Worm (Caenorhabditis elegans) whole organism, midembryonic: ENCODE data around the gene rpl-42.

Experiments used
- T22C8.4 ChIP-seq: fragments of 200-800 bp; sonication (Bioruptor generic); IDR thresholded peaks from 2 replicates; pipeline ENCODE4 v1.3.6; 2022; ENCODE audit warnings: missing genetic modification characterization, missing compliant biosample characterization
- cog-1 ChIP-seq: sonication (generic microtip); optimal IDR thresholded peaks from 2 replicates; lab custom pipeline; 2016; ENCODE audit warnings: missing genetic modification characterization, missing compliant biosample characterization
- flt-1 ChIP-seq: fragments of 200-800 bp; sonication (Bioruptor generic); IDR thresholded peaks from 2 replicates; pipeline ENCODE4 v1.3.6; 2022; ENCODE audit warnings: missing genetic modification characterization, missing compliant biosample characterization
- klf-2 ChIP-seq: fragments of 200-800 bp; sonication (Bioruptor generic); conservative IDR thresholded peaks from 2 replicates; pipeline ENCODE4 v1.3.6; 2022; ENCODE audit warnings: missing genetic modification reagents, missing genetic modification characterization, missing compliant biosample characterization
- med-1 ChIP-seq: sonication (generic microtip); optimal IDR thresholded peaks from 2 replicates; lab custom pipeline; 2017; ENCODE audit warnings: missing genetic modification characterization, mild to moderate bottlenecking, missing compliant biosample characterization, antibody characterized with exemption, missing genetic modification reagents; ENCODE audit not compliant: insufficient read depth
- ref-1 ChIP-seq: fragments of 200-800 bp; sonication (Bioruptor generic); conservative IDR thresholded peaks from 2 replicates; pipeline ENCODE4 v1.3.6; 2022; ENCODE audit warnings: missing genetic modification reagents, missing genetic modification characterization, missing compliant biosample characterization
- tab-1 ChIP-seq: fragments of 200-800 bp; sonication (Bioruptor generic); IDR thresholded peaks from 2 replicates; pipeline ENCODE4 v1.3.6; 2022; ENCODE audit warnings: missing genetic modification characterization, missing compliant biosample characterization
- ztf-23 ChIP-seq: fragments of 200-800 bp; sonication (Bioruptor generic); IDR thresholded peaks from 2 replicates; pipeline ENCODE4 v1.3.6; 2022; ENCODE audit warnings: missing genetic modification reagents, missing genetic modification characterization, missing compliant biosample characterization
- ztf-29 ChIP-seq: fragments of 200-800 bp; sonication (Bioruptor generic); IDR thresholded peaks from 2 replicates; pipeline ENCODE4 v1.3.6; 2022; ENCODE audit warnings: missing genetic modification reagents, missing genetic modification characterization, missing compliant biosample characterization

Gene rpl-42

DNA sequence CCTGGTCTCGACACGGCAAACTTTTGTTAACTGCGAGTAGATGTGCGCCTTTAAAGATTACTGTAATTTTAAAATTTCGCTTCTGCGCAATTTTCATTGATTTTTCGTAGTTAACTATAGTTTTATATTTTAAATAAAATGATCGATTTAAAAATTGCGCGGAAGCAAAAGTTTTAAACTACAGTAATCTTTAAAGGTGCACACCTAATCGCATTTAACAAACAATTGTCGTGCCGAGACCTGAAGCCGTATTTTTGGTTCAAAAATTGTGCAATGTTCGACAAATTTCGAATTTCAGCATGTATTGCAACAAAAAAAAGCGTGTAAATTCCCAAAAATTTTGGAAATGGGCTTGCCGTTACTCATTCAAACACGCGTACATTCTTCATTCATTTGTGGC is 1.9 kb downstream of the rpl-42 start:
- TF ChIP-seq ref-1 (GFP tag; lab: Robert Waterston, UW) = no peak
- TF ChIP-seq klf-2 (GFP tag; lab: Robert Waterston, UW) = no peak
- no peak for TF ChIP-seq cog-1 (tag; lab: Kevin White, UChicago)

- no peak for TF ChIP-seq flt-1 (GFP tag; lab: Robert Waterston, UW)
- no peak for TF ChIP-seq ref-1 (GFP tag; lab: Robert Waterston, UW)
- no peak for TF ChIP-seq ztf-29 (GFP tag; lab: Robert Waterston, UW)
- TF ChIP-seq ztf-23 (GFP tag; lab: Robert Waterston, UW) = no peak
- no peak for TF ChIP-seq klf-2 (GFP tag; lab: Robert Waterston, UW)
- no peak for TF ChIP-seq tab-1 (GFP tag; lab: Robert Waterston, UW)
- no peak for TF ChIP-seq T22C8.4 (GFP tag; lab: Robert Waterston, UW)
- no peak for TF ChIP-seq med-1 (GFP tag; lab: Kevin White, UChicago)
- TF ChIP-seq cog-1 (tag; lab: Kevin White, UChicago) = no peak
Observed at ce11 chrII:11096233-11096632, 3.7 kb downstream of the rpl-42 start, which contains the start of gene nbs-1. TSS of gene nbs-1 (minus strand) at chrII:11096478.

ce11 chrII:11097154-11097887 is 4.8 kb downstream of the rpl-42 start, which contains the start of the genes rpl-36.A and nuo-1:
TSS of gene rpl-36.A (minus strand) at chrII:11097204.
TSS of gene nuo-1 (plus strand) at chrII:11097837.
- TF ChIP-seq flt-1 (GFP tag; lab: Robert Waterston, UW) (no peak), med-1 (GFP tag; lab: Kevin White, UChicago) (no peak), cog-1 (tag; lab: Kevin White, UChicago) (no peak), ztf-29 (GFP tag; lab: Robert Waterston, UW) (no peak), klf-2 (GFP tag; lab: Robert Waterston, UW) (no peak), tab-1 (GFP tag; lab: Robert Waterston, UW) (no peak), ztf-23 (GFP tag; lab: Robert Waterston, UW) (0 out of 2 replicates have a peak, but pooled peaks have one; percentile 22)

- no peak for TF ChIP-seq cog-1 (tag; lab: Kevin White, UChicago)
Observed at ce11 chrII:11099841-11100240, 7.3 kb downstream of the rpl-42 start, which contains the start of gene C09H10.4. TSS of gene C09H10.4 (plus strand) at chrII:11100141.

ce11 chrII:11101171-11101570 is 8.7 kb downstream of the rpl-42 start:
- TF ChIP-seq flt-1 (GFP tag; lab: Robert Waterston, UW) = no peak

ce11 chrII:11103052-11103451 is 10.5 kb downstream of the rpl-42 start:
- TF ChIP-seq med-1 (GFP tag; lab: Kevin White, UChicago) (no peak), klf-2 (GFP tag; lab: Robert Waterston, UW) (no peak), ztf-29 (GFP tag; lab: Robert Waterston, UW) (no peak), cog-1 (tag; lab: Kevin White, UChicago) (peak; percentile 29), ref-1 (GFP tag; lab: Robert Waterston, UW) (no peak)

ce11 chrII:11103657-11104056 is 11.1 kb downstream of the rpl-42 start, which contains the start of gene C09H10.5:
TSS of gene C09H10.5 (minus strand) at chrII:11103757.
- TF ChIP-seq ref-1 (GFP tag; lab: Robert Waterston, UW) (no peak), ztf-23 (GFP tag; lab: Robert Waterston, UW) (no peak), med-1 (GFP tag; lab: Kevin White, UChicago) (no peak), flt-1 (GFP tag; lab: Robert Waterston, UW) (no peak), T22C8.4 (GFP tag; lab: Robert Waterston, UW) (no peak), tab-1 (GFP tag; lab: Robert Waterston, UW) (no peak), cog-1 (tag; lab: Kevin White, UChicago) (no peak), klf-2 (GFP tag; lab: Robert Waterston, UW) (no peak), ztf-29 (GFP tag; lab: Robert Waterston, UW) (no peak)

DNA sequence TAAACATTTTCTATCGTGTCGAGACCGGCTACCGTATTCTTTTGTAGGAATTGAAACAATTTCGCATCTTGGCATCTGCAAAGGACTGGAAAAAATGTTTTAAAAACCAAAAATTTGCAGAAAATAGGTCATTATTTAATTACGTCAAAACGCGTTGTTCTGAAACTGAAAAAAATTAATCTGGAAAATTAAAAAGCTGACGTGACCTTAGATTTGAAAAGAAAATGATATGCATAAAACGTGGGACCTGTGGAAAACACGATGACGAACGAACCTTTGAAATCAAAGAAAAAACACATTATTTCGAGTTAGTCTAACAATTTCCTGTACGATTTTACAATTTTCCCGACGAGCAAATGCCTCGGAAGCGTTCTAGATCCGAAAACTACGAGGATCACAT is 11.6 kb downstream of the rpl-42 start, which contains the start of gene C09H10.9:
Gene C09H10.9, plus strand, starts transcription at position 301 of the 400 bp plus-strand sequence.
- TF ChIP-seq med-1 (GFP tag; lab: Kevin White, UChicago) (no peak), ztf-29 (GFP tag; lab: Robert Waterston, UW) (no peak), ztf-23 (GFP tag; lab: Robert Waterston, UW) (no peak), flt-1 (GFP tag; lab: Robert Waterston, UW) (no peak), cog-1 (tag; lab: Kevin White, UChicago) (no peak), klf-2 (GFP tag; lab: Robert Waterston, UW) (no peak)

DNA sequence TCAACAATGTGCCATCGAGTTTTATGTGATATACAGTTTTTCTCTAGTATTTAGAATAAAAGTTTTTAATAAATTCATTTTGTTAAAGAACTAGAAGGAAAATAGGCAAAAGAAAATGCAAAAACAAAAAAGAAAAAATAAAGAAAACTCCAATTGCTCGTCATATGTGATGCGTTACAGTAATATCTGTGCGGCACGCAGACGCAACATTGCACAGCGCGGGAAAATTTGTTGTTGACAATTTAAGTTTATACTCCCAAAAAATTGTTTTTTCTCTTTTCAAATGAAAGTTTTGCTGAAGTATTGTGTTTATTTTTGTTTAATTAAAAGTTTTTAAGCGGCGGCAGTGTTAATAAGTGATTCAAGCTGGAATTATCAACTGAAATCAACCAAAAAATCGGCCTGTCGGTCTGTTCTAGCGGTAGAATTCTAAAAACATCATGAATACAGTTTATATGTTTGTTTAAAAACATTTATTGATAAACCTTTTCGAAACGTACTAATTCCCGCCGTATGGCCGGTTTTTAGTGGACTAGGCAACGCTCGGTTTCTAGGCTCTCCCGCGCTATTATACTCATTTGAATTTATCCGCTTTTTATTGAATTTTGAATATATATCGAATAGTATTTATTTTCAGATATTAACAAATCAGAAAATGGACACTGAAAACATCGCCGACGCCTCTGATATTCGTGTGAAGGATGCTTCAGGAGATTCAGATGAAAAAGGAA is 13.6 kb downstream of the rpl-42 start, which contains the start of gene nasp-1:
Gene nasp-1, plus strand, starts transcription at position 632 of the 731 bp plus-strand sequence.
- TF ChIP-seq ref-1 (GFP tag; lab: Robert Waterston, UW) (no peak), klf-2 (GFP tag; lab: Robert Waterston, UW) (no peak), cog-1 (tag; lab: Kevin White, UChicago) (no peak), ztf-29 (GFP tag; lab: Robert Waterston, UW) (no peak), flt-1 (GFP tag; lab: Robert Waterston, UW) (no peak), T22C8.4 (GFP tag; lab: Robert Waterston, UW) (no peak), med-1 (GFP tag; lab: Kevin White, UChicago) (no peak), tab-1 (GFP tag; lab: Robert Waterston, UW) (no peak), ztf-23 (GFP tag; lab: Robert Waterston, UW) (no peak)
